Worm (Caenorhabditis elegans) whole organism, L2 larva: ENCODE measurements around the gene C45H4.18.

Source experiments
- F13H6.1 ChIP-seq: sonication (generic microtip); optimal IDR thresholded peaks from 2 replicates; lab custom pipeline; 2016; ENCODE audit warnings: missing genetic modification characterization, missing compliant biosample characterization
- R02D3.7 ChIP-seq: fragments of 150-350 bp; optimal IDR thresholded peaks from 2 replicates; lab custom pipeline; 2014; ENCODE audit warnings: missing biosample characterization, missing genetic modification characterization
- Y55F3AM.14 ChIP-seq: fragments of 200-800 bp; sonication (Bioruptor generic); optimal IDR thresholded peaks from 2 replicates; lab custom pipeline; 2018; ENCODE audit warnings: mild to moderate bottlenecking, missing genetic modification characterization, missing compliant biosample characterization
- ZK546.5 ChIP-seq: sonication (generic microtip); optimal IDR thresholded peaks from 2 replicates; lab custom pipeline; 2017; ENCODE audit warnings: missing biosample characterization, missing genetic modification characterization
- alr-1 ChIP-seq: fragments of 150-350 bp; optimal IDR thresholded peaks from 2 replicates; lab custom pipeline; 2014; ENCODE audit warnings: missing biosample characterization, missing genetic modification characterization
- aly-2 ChIP-seq: fragments of 150-350 bp; optimal IDR thresholded peaks from 2 replicates; lab custom pipeline; 2014; ENCODE audit warnings: missing biosample characterization, missing genetic modification characterization
- ama-1 ChIP-seq: fragments of 150-350 bp; optimal IDR thresholded peaks from 2 replicates; lab custom pipeline; 2018; ENCODE audit warnings: inconsistent platforms
- blmp-1 ChIP-seq: sonication (generic microtip); optimal IDR thresholded peaks from 2 replicates; lab custom pipeline; 2017; ENCODE audit warnings: missing genetic modification characterization, mild to moderate bottlenecking, missing compliant biosample characterization, antibody characterized with exemption, moderate library complexity; ENCODE audit not compliant: insufficient read depth
- ceh-16 ChIP-seq: fragments of 150-350 bp; optimal IDR thresholded peaks from 2 replicates; lab custom pipeline; 2014; ENCODE audit warnings: missing biosample characterization, missing genetic modification characterization
- ceh-82 ChIP-seq: fragments of 150-350 bp; optimal IDR thresholded peaks from 2 replicates; lab custom pipeline; 2014; ENCODE audit warnings: missing biosample characterization, missing genetic modification characterization
- crh-2 ChIP-seq: sonication (generic microtip); optimal IDR thresholded peaks from 2 replicates; lab custom pipeline; 2017; ENCODE audit warnings: missing biosample characterization, missing genetic modification characterization
- elt-1 ChIP-seq: fragments of 150-350 bp; optimal IDR thresholded peaks from 2 replicates; lab custom pipeline; 2014; ENCODE audit warnings: missing biosample characterization, missing genetic modification characterization
- fos-1 ChIP-seq: fragments of 150-350 bp; optimal IDR thresholded peaks from 2 replicates; lab custom pipeline; 2014; ENCODE audit warnings: missing biosample characterization, missing genetic modification characterization
- gmeb-1 ChIP-seq: fragments of 150-350 bp; optimal IDR thresholded peaks from 2 replicates; lab custom pipeline; 2014; ENCODE audit warnings: missing biosample characterization, missing genetic modification characterization
- mab-5 ChIP-seq: fragments of 150-350 bp; optimal IDR thresholded peaks from 2 replicates; lab custom pipeline; 2014; ENCODE audit warnings: missing biosample characterization, missing genetic modification characterization
- mbf-1 ChIP-seq: sonication (generic microtip); optimal IDR thresholded peaks from 2 replicates; lab custom pipeline; 2017; ENCODE audit warnings: missing biosample characterization, missing genetic modification characterization
- mdl-1 ChIP-seq, 2 experiments: fragments of 150-350 bp in 1 of 2; sonication (generic microtip) in 1 of 2; optimal IDR thresholded peaks; 2 replicates each; lab custom pipeline; 2017; ENCODE audit warnings: missing biosample characterization in 2 of 2, missing genetic modification characterization in 2 of 2
- nhr-12 ChIP-seq: fragments of 150-350 bp; optimal IDR thresholded peaks from 2 replicates; lab custom pipeline; 2014; ENCODE audit warnings: missing biosample characterization, missing genetic modification characterization
- nhr-21 ChIP-seq: fragments of 150-350 bp; optimal IDR thresholded peaks from 2 replicates; lab custom pipeline; 2014; ENCODE audit warnings: missing biosample characterization, missing genetic modification characterization
- nhr-23 ChIP-seq: fragments of 150-350 bp; optimal IDR thresholded peaks from 2 replicates; lab custom pipeline; 2014; ENCODE audit warnings: missing biosample characterization, missing genetic modification reagents, missing genetic modification characterization
- nhr-25 ChIP-seq: fragments of 150-350 bp; sonication (generic microtip); optimal IDR thresholded peaks from 3 replicates; lab custom pipeline; 2014; ENCODE audit warnings: missing biosample characterization, missing genetic modification characterization
- nhr-77 ChIP-seq: fragments of 150-350 bp; optimal IDR thresholded peaks from 2 replicates; lab custom pipeline; 2014; ENCODE audit warnings: missing biosample characterization, missing genetic modification characterization
- peb-1 ChIP-seq: fragments of 150-350 bp; optimal IDR thresholded peaks from 2 replicates; lab custom pipeline; 2014; ENCODE audit warnings: missing biosample characterization, missing genetic modification characterization
- sma-9 ChIP-seq, 2 experiments: fragments of 150-350 bp in 1 of 2; sonication (generic microtip) in 1 of 2; optimal IDR thresholded peaks; 2 replicates each; lab custom pipeline; 2014 to 2016; ENCODE audit warnings: missing genetic modification characterization in 2 of 2, mild to moderate bottlenecking in 1 of 2, missing biosample characterization in 1 of 2, missing compliant biosample characterization in 1 of 2, missing genetic modification reagents in 1 of 2, moderate library complexity in 1 of 2
- snpc-4 ChIP-seq: fragments of 150-350 bp; optimal IDR thresholded peaks from 2 replicates; lab custom pipeline; 2014; ENCODE audit warnings: missing biosample characterization, missing genetic modification characterization
- unc-39 ChIP-seq: fragments of 150-350 bp; optimal IDR thresholded peaks from 2 replicates; lab custom pipeline; 2014; ENCODE audit warnings: missing biosample characterization, missing genetic modification characterization
- unc-55 ChIP-seq: fragments of 150-350 bp; sonication (generic microtip); optimal IDR thresholded peaks from 3 replicates; lab custom pipeline; 2014; ENCODE audit warnings: missing biosample characterization, missing genetic modification reagents, missing genetic modification characterization
- unc-62 ChIP-seq: fragments of 150-350 bp; optimal IDR thresholded peaks from 2 replicates; lab custom pipeline; 2014; ENCODE audit warnings: missing biosample characterization, missing genetic modification reagents, missing genetic modification characterization
- zag-1 ChIP-seq: fragments of 150-350 bp; optimal IDR thresholded peaks from 2 replicates; lab custom pipeline; 2014; ENCODE audit warnings: missing biosample characterization, missing genetic modification characterization
- ztf-1 ChIP-seq: fragments of 200-800 bp; sonication (Bioruptor generic); conservative IDR thresholded peaks from 2 replicates; pipeline ENCODE4 v1.3.6; 2022; ENCODE audit warnings: missing genetic modification characterization, missing compliant biosample characterization
- ztf-4 ChIP-seq: fragments of 150-350 bp; optimal IDR thresholded peaks from 2 replicates; lab custom pipeline; 2014; ENCODE audit warnings: missing biosample characterization, missing genetic modification characterization

C45H4.18 gene

ce11 chrV:2177307-2177764 is 2.0 kb downstream of the C45H4.18 start, which contains the start of gene srbc-17:
Gene srbc-17, plus strand, starts transcription at chrV:2177714.
- TF ChIP-seq nhr-21 (tag; lab: Kevin White, UChicago) (no peak), nhr-12 (tag; lab: Kevin White, UChicago) (no peak), snpc-4 (no peak), R02D3.7 (tag; lab: Kevin White, UChicago) (no peak), F13H6.1 (tag; lab: Kevin White, UChicago) (no peak), ama-1 (lab: Kevin White, UChicago) (no peak), ZK546.5 (tag; lab: Kevin White, UChicago) (no peak), gmeb-1 (tag; lab: Kevin White, UChicago) (no peak), peb-1 (no peak), ceh-82 (tag; lab: Kevin White, UChicago) (no peak), sma-9 (GFP tag; optimal IDR thresholded peaks at IDR 0.05; lab: Kevin White, UChicago) (no peak), sma-9 (tag; optimal IDR thresholded peaks at IDR 0.05; lab: Kevin White, UChicago) (no peak), ztf-1 (GFP tag; lab: Robert Waterston, UW) (no peak)

ce11 chrV:2179214-2179613 is 3.9 kb downstream of the C45H4.18 start, which contains the start of gene cyp-33C1:
Gene cyp-33C1, plus strand, starts transcription at chrV:2179514.
- no peak for TF ChIP-seq unc-55 (GFP tag; lab: Kevin White, UChicago)
- TF ChIP-seq sma-9 (GFP tag; optimal IDR thresholded peaks at IDR 0.05; lab: Kevin White, UChicago) = no peak
- TF ChIP-seq sma-9 (tag; optimal IDR thresholded peaks at IDR 0.05; lab: Kevin White, UChicago) = no peak

ce11 chrV:2181738-2182137 is 6.4 kb downstream of the C45H4.18 start, which contains the start of gene srbc-16:
Gene srbc-16, plus strand, starts transcription at chrV:2182038.
- TF ChIP-seq alr-1 (no peak), zag-1 (tag; lab: Kevin White, UChicago) (no peak)

ce11 chrV:2183162-2183561 is 7.8 kb downstream of the C45H4.18 start, which contains the start of gene cyp-33C2:
Gene cyp-33C2, plus strand, starts transcription at chrV:2183488.
- TF ChIP-seq nhr-23 (tag; lab: Kevin White, UChicago) = no peak
- TF ChIP-seq zag-1 (tag; lab: Kevin White, UChicago) = no peak
- TF ChIP-seq crh-2 (tag; lab: Kevin White, UChicago) = no peak
- no peak for TF ChIP-seq ztf-4 (tag; lab: Kevin White, UChicago)
- no peak for TF ChIP-seq unc-55 (GFP tag; lab: Kevin White, UChicago)
- no peak for TF ChIP-seq nhr-25 (tag; lab: Kevin White, UChicago)
- no peak for TF ChIP-seq aly-2 (tag; lab: Kevin White, UChicago)
- TF ChIP-seq Y55F3AM.14 (GFP tag; lab: Kevin White, UChicago) = no peak
- no peak for TF ChIP-seq ama-1 (lab: Kevin White, UChicago)
- TF ChIP-seq ztf-1 (GFP tag; lab: Robert Waterston, UW) = no peak
- no peak for TF ChIP-seq mab-5
- TF ChIP-seq ZK546.5 (tag; lab: Kevin White, UChicago) = no peak
- TF ChIP-seq unc-62 (GFP tag; lab: Kevin White, UChicago) = no peak
- TF ChIP-seq R02D3.7 (tag; lab: Kevin White, UChicago) = no peak
- TF ChIP-seq unc-39 (tag; lab: Kevin White, UChicago) = no peak

- TF ChIP-seq mdl-1 (tag; optimal IDR thresholded peaks at IDR 0.05; lab: Kevin White, UChicago) = no peak
- TF ChIP-seq nhr-23 (tag; lab: Kevin White, UChicago) = no peak
- TF ChIP-seq ztf-4 (tag; lab: Kevin White, UChicago) = no peak
- no peak for TF ChIP-seq R02D3.7 (tag; lab: Kevin White, UChicago)
- no peak for TF ChIP-seq crh-2 (tag; lab: Kevin White, UChicago)
- no peak for TF ChIP-seq mbf-1
- no peak for TF ChIP-seq ceh-16 (tag; lab: Kevin White, UChicago)
- TF ChIP-seq alr-1 = no peak
- TF ChIP-seq elt-1 (tag; lab: Kevin White, UChicago) = no peak
- no peak for TF ChIP-seq blmp-1 (tag; lab: Kevin White, UChicago)
- TF ChIP-seq fos-1 (tag; lab: Kevin White, UChicago) = no peak
- TF ChIP-seq nhr-77 (tag; lab: Kevin White, UChicago) = no peak
- no peak for TF ChIP-seq F13H6.1 (tag; lab: Kevin White, UChicago)
- TF ChIP-seq nhr-12 (tag; lab: Kevin White, UChicago) = no peak
Measured at ce11 chrV:2185486-2185885, 10.1 kb downstream of the C45H4.18 start.
